Fruit fly (Drosophila melanogaster) whole organism, embryonic: ENCODE measurements around the gene Gr89a.

ENCODE experiments used
- CG10147 ChIP-seq: fragments of 200-800 bp; sonication (Bioruptor generic); optimal IDR thresholded peaks from 2 replicates; lab custom pipeline; 2019; ENCODE audit warnings: missing biosample characterization, mild to moderate bottlenecking, missing genetic modification characterization, moderate library complexity
- CG10366 ChIP-seq: fragments of 200-800 bp; sonication (Bioruptor generic); IDR thresholded peaks from 2 replicates; pipeline ENCODE4 v1.3.6; 2022; ENCODE audit warnings: missing biosample characterization, missing genetic modification characterization
- CG10979 ChIP-seq: fragments of 200-800 bp; sonication (Bioruptor generic); optimal IDR thresholded peaks from 2 replicates; lab custom pipeline; 2018; ENCODE audit warnings: missing biosample characterization, mild to moderate bottlenecking, missing genetic modification characterization, moderate library complexity
- CG11695 ChIP-seq: fragments of 200-800 bp; sonication (Bioruptor generic); IDR thresholded peaks from 3 replicates; pipeline ENCODE4 v1.3.6; 2022; ENCODE audit warnings: missing biosample characterization, missing genetic modification characterization
- CG12155 ChIP-seq: fragments of 200-800 bp; sonication (Bioruptor generic); optimal IDR thresholded peaks from 3 replicates; lab custom pipeline; 2016; ENCODE audit warnings: missing biosample characterization, missing genetic modification characterization
- CG1233 ChIP-seq: fragments of 200-800 bp; sonication (Bioruptor generic); optimal IDR thresholded peaks from 4 replicates; lab custom pipeline; 2018; ENCODE audit warnings: missing biosample characterization, mild to moderate bottlenecking, missing genetic modification characterization
- CG13894 ChIP-seq: fragments of 200-800 bp; sonication (Bioruptor generic); optimal IDR thresholded peaks from 3 replicates; lab custom pipeline; 2018; ENCODE audit warnings: missing biosample characterization, mild to moderate bottlenecking, missing genetic modification characterization, moderate library complexity
- CG14860 ChIP-seq: fragments of 200-800 bp; sonication (Bioruptor generic); IDR thresholded peaks from 3 replicates; pipeline ENCODE4 v1.3.6; 2022; ENCODE audit warnings: missing biosample characterization, missing genetic modification characterization; ENCODE audit not compliant: partially characterized antibody
- CG1603 ChIP-seq: fragments of 200-800 bp; sonication (Bioruptor generic); optimal IDR thresholded peaks from 2 replicates; lab custom pipeline; 2019; ENCODE audit warnings: missing biosample characterization, mild to moderate bottlenecking, missing genetic modification characterization, moderate library complexity
- CG1832 ChIP-seq: fragments of 200-800 bp; sonication (Bioruptor generic); optimal IDR thresholded peaks from 2 replicates; lab custom pipeline; 2017; ENCODE audit warnings: missing biosample characterization, mild to moderate bottlenecking, missing genetic modification characterization, inconsistent platforms
- CG18599 ChIP-seq: fragments of 200-800 bp; sonication (Bioruptor generic); optimal IDR thresholded peaks from 3 replicates; lab custom pipeline; 2017; ENCODE audit warnings: missing biosample characterization, missing genetic modification characterization, mild to moderate bottlenecking, moderate library complexity, missing genetic modification reagents
- CG31441 ChIP-seq: fragments of 200-800 bp; sonication (Bioruptor generic); IDR thresholded peaks from 2 replicates; pipeline ENCODE4 v1.3.6; 2022; ENCODE audit warnings: missing biosample characterization, missing genetic modification characterization
- CG3163 ChIP-seq: fragments of 200-800 bp; sonication (Bioruptor generic); optimal IDR thresholded peaks from 3 replicates; lab custom pipeline; 2016; ENCODE audit warnings: missing biosample characterization, missing genetic modification characterization
- CG3281 ChIP-seq: fragments of 200-800 bp; sonication (Bioruptor generic); optimal IDR thresholded peaks from 3 replicates; lab custom pipeline; 2017; ENCODE audit warnings: missing biosample characterization, mild to moderate bottlenecking, missing genetic modification characterization
- CG34376 ChIP-seq: fragments of 200-800 bp; sonication (Bioruptor generic); optimal IDR thresholded peaks from 2 replicates; lab custom pipeline; 2018; ENCODE audit warnings: missing biosample characterization, mild to moderate bottlenecking, missing genetic modification characterization
- CG4404 ChIP-seq: fragments of 200-800 bp; sonication (Bioruptor generic); IDR thresholded peaks from 2 replicates; pipeline ENCODE4 v1.3.6; 2022; ENCODE audit warnings: missing biosample characterization, missing genetic modification characterization
- CG6683 ChIP-seq: fragments of 200-800 bp; sonication (Bioruptor generic); optimal IDR thresholded peaks from 2 replicates; lab custom pipeline; 2017; ENCODE audit warnings: missing biosample characterization, mild to moderate bottlenecking, missing genetic modification characterization, missing genetic modification reagents
- CG8478 ChIP-seq: fragments of >200 bp; optimal IDR thresholded peaks from 2 replicates; lab custom pipeline; 2018
- CG9727 ChIP-seq: fragments of 200-800 bp; sonication (Bioruptor generic); optimal IDR thresholded peaks from 3 replicates; lab custom pipeline; 2017; ENCODE audit warnings: missing biosample characterization, mild to moderate bottlenecking, missing genetic modification characterization
- CTCF ChIP-seq: fragments of 200-800 bp; sonication (Bioruptor generic); optimal IDR thresholded peaks from 2 replicates; lab custom pipeline; 2017; ENCODE audit warnings: missing biosample characterization, mild to moderate bottlenecking, missing genetic modification characterization, moderate library complexity
- CoRest ChIP-seq: fragments of 200-800 bp; sonication (Bioruptor generic); optimal IDR thresholded peaks from 3 replicates; lab custom pipeline; 2018; ENCODE audit warnings: missing biosample characterization, mild to moderate bottlenecking, missing genetic modification characterization, moderate library complexity
- D19B ChIP-seq: fragments of 200-800 bp; sonication (Bioruptor generic); optimal IDR thresholded peaks from 2 replicates; lab custom pipeline; 2017; ENCODE audit warnings: missing biosample characterization, mild to moderate bottlenecking, missing genetic modification characterization
- Deaf1 ChIP-seq: fragments of 200-800 bp; optimal IDR thresholded peaks from 3 replicates; lab custom pipeline; 2019; ENCODE audit warnings: missing biosample characterization, mild to moderate bottlenecking, missing genetic modification characterization, moderate library complexity
- Doc3 ChIP-seq: fragments of 200-800 bp; sonication (Bioruptor generic); IDR thresholded peaks from 3 replicates; pipeline ENCODE4 v1.3.6; 2022; ENCODE audit warnings: missing biosample characterization, missing genetic modification characterization; ENCODE audit not compliant: partially characterized antibody
- Ets65A ChIP-seq: fragments of 200-800 bp; sonication (Bioruptor generic); peaks from one replicate; lab custom pipeline; 2016; ENCODE audit warnings: missing biosample characterization, missing genetic modification characterization
- Gsc ChIP-seq: fragments of 200-800 bp; sonication (Bioruptor generic); IDR thresholded peaks from 2 replicates; pipeline ENCODE4 v1.3.6; 2022; ENCODE audit warnings: missing biosample characterization, missing genetic modification characterization
- HmgD ChIP-seq: fragments of 200-800 bp; sonication (Bioruptor generic); optimal IDR thresholded peaks from 3 replicates; lab custom pipeline; 2016; ENCODE audit warnings: missing biosample characterization, missing genetic modification characterization
- Lpt ChIP-seq: fragments of >200 bp; optimal IDR thresholded peaks from 2 replicates; lab custom pipeline; 2018; ENCODE audit warnings: missing biosample characterization, missing genetic modification characterization
- Med ChIP-seq: fragments of 200-800 bp; sonication (Bioruptor generic); peaks from one replicate; lab custom pipeline; 2016; ENCODE audit warnings: missing biosample characterization, missing genetic modification characterization, mild to moderate bottlenecking, inconsistent platforms, moderate library complexity
- Oli ChIP-seq: fragments of 200-800 bp; sonication (Bioruptor generic); optimal IDR thresholded peaks from 2 replicates; lab custom pipeline; 2018; ENCODE audit warnings: missing biosample characterization, mild to moderate bottlenecking, missing genetic modification characterization, moderate library complexity
- Sox100B ChIP-seq: fragments of 200-800 bp; sonication (Bioruptor generic); optimal IDR thresholded peaks from 3 replicates; lab custom pipeline; 2018; ENCODE audit warnings: missing biosample characterization, mild to moderate bottlenecking, missing genetic modification characterization
- Sox102F ChIP-seq: fragments of 200-800 bp; sonication (Bioruptor generic); optimal IDR thresholded peaks from 2 replicates; lab custom pipeline; 2018; ENCODE audit warnings: missing biosample characterization, mild to moderate bottlenecking, missing genetic modification characterization, moderate library complexity
- Xbp1 ChIP-seq: fragments of 200-800 bp; sonication (Bioruptor generic); optimal IDR thresholded peaks from 3 replicates; lab custom pipeline; 2016; ENCODE audit warnings: missing biosample characterization, mild to moderate bottlenecking, missing genetic modification characterization
- abd-A ChIP-seq: fragments of 200-800 bp; sonication (Bioruptor generic); optimal IDR thresholded peaks from 3 replicates; lab custom pipeline; 2019; ENCODE audit warnings: missing biosample characterization, mild to moderate bottlenecking, missing genetic modification characterization, moderate library complexity
- ase ChIP-seq: fragments of 200-800 bp; sonication (Bioruptor generic); IDR thresholded peaks from 3 replicates; pipeline ENCODE4 v1.3.6; 2022; ENCODE audit warnings: missing biosample characterization, missing genetic modification characterization
- bab2 ChIP-seq: fragments of 200-800 bp; sonication (Bioruptor generic); optimal IDR thresholded peaks from 2 replicates; lab custom pipeline; 2016; ENCODE audit warnings: missing biosample characterization, missing genetic modification characterization
- dmrt99B ChIP-seq: fragments of 200-800 bp; sonication (Bioruptor generic); optimal IDR thresholded peaks from 2 replicates; lab custom pipeline; 2018; ENCODE audit warnings: missing biosample characterization, mild to moderate bottlenecking, missing genetic modification characterization, moderate library complexity
- eve ChIP-seq, 2 experiments: fragments of >200 bp; optimal IDR thresholded peaks; 2 replicates each; lab custom pipeline; 2017; ENCODE audit warnings: missing biosample characterization in 2 of 2, missing genetic modification characterization in 2 of 2
- grau ChIP-seq: fragments of 200-800 bp; optimal IDR thresholded peaks from 3 replicates; lab custom pipeline; 2019; ENCODE audit warnings: missing biosample characterization, mild to moderate bottlenecking, missing genetic modification characterization, moderate library complexity
- insv ChIP-seq, 2 experiments: fragments of 200-800 bp; sonication (Bioruptor generic); optimal IDR thresholded peaks; 3 replicates each; lab custom pipeline; 2016 to 2018; ENCODE audit warnings: missing biosample characterization in 2 of 2, missing genetic modification characterization in 2 of 2
- mirr ChIP-seq: fragments of 200-800 bp; sonication (Bioruptor generic); optimal IDR thresholded peaks from 3 replicates; lab custom pipeline; 2018; ENCODE audit warnings: missing biosample characterization, mild to moderate bottlenecking, missing genetic modification characterization
- mld ChIP-seq: fragments of 200-800 bp; sonication (Bioruptor generic); IDR thresholded peaks from 3 replicates; pipeline ENCODE4 v1.3.6; 2022; ENCODE audit warnings: missing biosample characterization, missing genetic modification characterization; ENCODE audit not compliant: partially characterized antibody
- nerfin-2 ChIP-seq: fragments of 200-800 bp; sonication (Bioruptor generic); IDR thresholded peaks from 2 replicates; pipeline ENCODE4 v1.3.6; 2022; ENCODE audit warnings: missing biosample characterization, missing genetic modification characterization; ENCODE audit not compliant: partially characterized antibody
- row ChIP-seq: fragments of 200-800 bp; sonication (Bioruptor generic); IDR thresholded peaks from 3 replicates; pipeline ENCODE4 v1.3.6; 2022; ENCODE audit warnings: missing biosample characterization, missing genetic modification characterization
- sc ChIP-seq, 3 experiments: fragments of >200 bp in 2 of 3; fragments of 200-800 bp in 1 of 3; sonication (Bioruptor generic) in 1 of 3; optimal IDR thresholded peaks; 2 replicates in 2 of 3; 3 replicates in 1 of 3; lab custom pipeline; 2017; ENCODE audit warnings: mild to moderate bottlenecking in 1 of 3, missing biosample characterization in 1 of 3, missing genetic modification characterization in 1 of 3, missing genetic modification reagents in 1 of 3
- sens ChIP-seq: fragments of 200-800 bp; sonication (Bioruptor generic); peaks from one replicate; lab custom pipeline; 2016; ENCODE audit warnings: missing biosample characterization, missing genetic modification characterization
- shn ChIP-seq: fragments of 200-800 bp; sonication (Bioruptor generic); optimal IDR thresholded peaks from 3 replicates; lab custom pipeline; 2016; ENCODE audit warnings: missing biosample characterization, missing genetic modification characterization
- sqz ChIP-seq: fragments of 200-800 bp; sonication (Bioruptor generic); optimal IDR thresholded peaks from 3 replicates; lab custom pipeline; 2018; ENCODE audit warnings: missing biosample characterization, mild to moderate bottlenecking, missing genetic modification characterization
- tio ChIP-seq: fragments of 200-800 bp; sonication (Bioruptor generic); optimal IDR thresholded peaks from 2 replicates; lab custom pipeline; 2017; ENCODE audit warnings: missing biosample characterization, missing genetic modification characterization, inconsistent platforms
- unpg ChIP-seq: fragments of 200-800 bp; sonication (Bioruptor generic); optimal IDR thresholded peaks from 3 replicates; lab custom pipeline; 2018; ENCODE audit warnings: missing biosample characterization, mild to moderate bottlenecking, missing genetic modification characterization, moderate library complexity
- vvl ChIP-seq: fragments of 200-800 bp; sonication (Bioruptor generic); IDR thresholded peaks from 2 replicates; pipeline ENCODE4 v1.3.6; 2022; ENCODE audit warnings: missing biosample characterization, missing genetic modification characterization

The Gr89a gene

dm6 chr3R:16477033-16477432 lies 21.7 kb downstream of the Gr89a start, which contains the start of gene Gyc89Db:
Gene Gyc89Db, plus strand, starts transcription at chr3R:16477110.
- no peak for TF ChIP-seq CG1603 (tag; lab: Kevin White, UChicago)
- TF ChIP-seq CTCF (GFP tag; lab: Kevin White, UChicago), result no peak
- peak; percentile 37 for TF ChIP-seq Med (GFP tag; lab: Kevin White, UChicago)
- TF ChIP-seq Deaf1 (tag; lab: Kevin White, UChicago), result peak; percentile 92
- no peak for TF ChIP-seq shn (GFP tag; lab: Kevin White, UChicago)
- TF ChIP-seq vvl (GFP tag; lab: Robert Waterston, UW), result no peak
- TF ChIP-seq CG9727, result no peak
- no peak for TF ChIP-seq nerfin-2 (GFP tag; lab: Robert Waterston, UW)
- no peak for TF ChIP-seq Doc3 (GFP tag; lab: Robert Waterston, UW)
- TF ChIP-seq HmgD, result no peak
- no peak for TF ChIP-seq eve (GFP tag; optimal IDR thresholded peaks at IDR 0.05; lab: Kevin White, UChicago)
- TF ChIP-seq row (GFP tag; lab: Robert Waterston, UW), result no peak
- TF ChIP-seq tio (GFP tag; lab: Kevin White, UChicago), result no peak
- TF ChIP-seq bab2, result no peak
- TF ChIP-seq mld (GFP tag; lab: Robert Waterston, UW), result no peak
- no peak for TF ChIP-seq CG34376 (GFP tag; lab: Kevin White, UChicago)
- TF ChIP-seq CG4404 (GFP tag; lab: Robert Waterston, UW), result no peak
- TF ChIP-seq CG3163 (GFP tag; lab: Kevin White, UChicago), result no peak
- peak; percentile 8 for TF ChIP-seq CG8478 (lab: Kevin White, UChicago)
- no peak for TF ChIP-seq CG10366 (GFP tag; lab: Robert Waterston, UW)
- TF ChIP-seq Oli (tag; lab: Kevin White, UChicago), result no peak
- TF ChIP-seq CG13894, result peak; percentile 65
- TF ChIP-seq D19B (GFP tag; lab: Kevin White, UChicago), result no peak
- TF ChIP-seq Ets65A (GFP tag; lab: Kevin White, UChicago), result peak; percentile 68
- TF ChIP-seq Sox100B (GFP tag; lab: Kevin White, UChicago), result no peak
- TF ChIP-seq CG1832 (GFP tag; lab: Kevin White, UChicago), result no peak
- TF ChIP-seq CG14860 (GFP tag; lab: Robert Waterston, UW), result no peak
- no peak for TF ChIP-seq Gsc (GFP tag; lab: Robert Waterston, UW)
- TF ChIP-seq insv (GFP tag; optimal IDR thresholded peaks at IDR 0.05; lab: Kevin White, UChicago), result no peak
- no peak for TF ChIP-seq dmrt99B (tag; lab: Kevin White, UChicago)

- TF ChIP-seq CG1233 (GFP tag; lab: Kevin White, UChicago) (peak; percentile 17), CG31441 (GFP tag; lab: Robert Waterston, UW) (peak; percentile 35; the same call in 1 of the 2 replicates), CoRest (tag; lab: Kevin White, UChicago) (peak; percentile 52), CG18599 (GFP tag; lab: Kevin White, UChicago) (peak; percentile 80), abd-A (tag; lab: Kevin White, UChicago) (no peak), row (GFP tag; lab: Robert Waterston, UW) (peak; percentile 54; the same call in 2 of the 3 replicates), sens (GFP tag; lab: Kevin White, UChicago) (peak; percentile 83), CG3281 (peak; percentile 55), CG12155 (GFP tag; lab: Kevin White, UChicago) (peak; percentile 7), CG6683 (GFP tag; lab: Kevin White, UChicago) (peak; percentile 1), grau (tag; lab: Kevin White, UChicago) (peak; percentile 56), unpg (GFP tag; lab: Kevin White, UChicago) (peak; percentile 48), CG34376 (GFP tag; lab: Kevin White, UChicago) (peak; percentile 64), CG10979 (tag; lab: Kevin White, UChicago) (peak; percentile 41), Sox102F (GFP tag; lab: Kevin White, UChicago) (peak; percentile 29), Lpt (GFP tag; lab: Kevin White, UChicago) (no peak), sc (optimal IDR thresholded peaks at IDR 0.05; lab: Kevin White, UChicago) (no peak), sc (GFP tag; optimal IDR thresholded peaks at IDR 0.05; lab: Kevin White, UChicago) (no peak), CG11695 (GFP tag; lab: Robert Waterston, UW) (0 out of 3 replicates have a peak, but pooled peaks have one; percentile 16), mirr (peak; percentile 17), ase (GFP tag; lab: Robert Waterston, UW) (no peak), sqz (GFP tag; lab: Kevin White, UChicago) (no peak), CG10147 (GFP tag; lab: Kevin White, UChicago) (peak; percentile 47), Xbp1 (peak; percentile 7)
Observed at dm6 chr3R:16476472-16476871, 22.3 kb downstream of the Gr89a start.
